Fruit fly (Drosophila melanogaster) whole organism, adult: ENCODE data around the gene His3.3A.

Experiments
- CG14711 ChIP-seq: fragments of 200-800 bp; sonication (Bioruptor generic); optimal IDR thresholded peaks from 2 replicates; lab custom pipeline; 2018; ENCODE audit warnings: missing biosample characterization, mild to moderate bottlenecking, missing genetic modification characterization, moderate library complexity
- CG33017 ChIP-seq: fragments of 200-800 bp; sonication (Bioruptor generic); optimal IDR thresholded peaks from 2 replicates; lab custom pipeline; 2018; ENCODE audit warnings: missing biosample characterization, mild to moderate bottlenecking, missing genetic modification characterization, moderate library complexity
- CG7045 ChIP-seq: fragments of 200-800 bp; sonication (Bioruptor generic); optimal IDR thresholded peaks from 2 replicates; lab custom pipeline; 2017; ENCODE audit warnings: missing biosample characterization, mild to moderate bottlenecking, missing genetic modification characterization
- Clk ChIP-seq: fragments of 200-800 bp; sonication (Bioruptor generic); optimal IDR thresholded peaks from 2 replicates; lab custom pipeline; 2017; ENCODE audit warnings: missing biosample characterization, missing genetic modification characterization
- Crg-1 ChIP-seq: fragments of 200-800 bp; sonication (Bioruptor generic); optimal IDR thresholded peaks from 2 replicates; lab custom pipeline; 2016; ENCODE audit warnings: missing biosample characterization, missing genetic modification characterization
- Hr96 ChIP-seq: fragments of 200-800 bp; sonication (Bioruptor generic); optimal IDR thresholded peaks from 2 replicates; lab custom pipeline; 2016; ENCODE audit warnings: missing biosample characterization, missing genetic modification characterization
- Mnt ChIP-seq: fragments of 200-800 bp; sonication (Bioruptor generic); optimal IDR thresholded peaks from 2 replicates; lab custom pipeline; 2016; ENCODE audit warnings: missing biosample characterization, mild to moderate bottlenecking, missing genetic modification characterization
- bab1 ChIP-seq: fragments of 200-800 bp; sonication (Bioruptor generic); optimal IDR thresholded peaks from 3 replicates; lab custom pipeline; 2019; ENCODE audit warnings: missing biosample characterization, mild to moderate bottlenecking, missing genetic modification characterization, moderate library complexity
- cic ChIP-seq: fragments of 200-800 bp; sonication (Bioruptor generic); optimal IDR thresholded peaks from 2 replicates; lab custom pipeline; 2017; ENCODE audit warnings: missing biosample characterization, mild to moderate bottlenecking, missing genetic modification characterization, moderate library complexity
- kay ChIP-seq: fragments of 200-800 bp; sonication (Bioruptor generic); peaks from one replicate; lab custom pipeline; 2016; ENCODE audit warnings: missing biosample characterization, missing genetic modification characterization, borderline replicate concordance
- toe ChIP-seq: fragments of 200-800 bp; sonication (Bioruptor generic); optimal IDR thresholded peaks from 2 replicates; lab custom pipeline; 2016; ENCODE audit warnings: missing biosample characterization, missing genetic modification characterization

- TF ChIP-seq cic (GFP tag; lab: Kevin White, UChicago) (peak; percentile 55), kay (GFP tag; lab: Kevin White, UChicago) (no peak), toe (GFP tag; lab: Kevin White, UChicago) (no peak), Crg-1 (GFP tag; lab: Kevin White, UChicago) (no peak), CG33017 (peak; percentile 57), CG14711 (tag; lab: Kevin White, UChicago) (no peak), CG7045 (peak; percentile 27), Clk (GFP tag; lab: Kevin White, UChicago) (no peak), Hr96 (GFP tag; lab: Kevin White, UChicago) (peak; percentile 63), Mnt (GFP tag; lab: Kevin White, UChicago) (peak; percentile 49), bab1 (GFP tag; lab: Kevin White, UChicago) (no peak)
These were observed 38.3 kb downstream of the His3.3A start, which contains the start of gene Pgant5 for dm6 chr2L:5092992-5093695.
